Worm (Caenorhabditis elegans) whole organism, early embryonic: ENCODE data around the gene R12B2.13.
A peak's percentile ranks its signal among the peaks of the same experiment; 100 is the strongest.

Experiments used
- B0310.2 ChIP-seq: sonication (generic microtip); optimal IDR thresholded peaks from 2 replicates; lab custom pipeline; 2016; ENCODE audit warnings: mild to moderate bottlenecking, missing genetic modification characterization, missing compliant biosample characterization
- F13C5.2 ChIP-seq: sonication (generic microtip); optimal IDR thresholded peaks from 2 replicates; lab custom pipeline; 2017; ENCODE audit warnings: mild to moderate bottlenecking, missing genetic modification characterization, inconsistent platforms, missing compliant biosample characterization
- aly-1 ChIP-seq: sonication (generic microtip); optimal IDR thresholded peaks from 2 replicates; lab custom pipeline; 2016; ENCODE audit warnings: missing genetic modification characterization, missing compliant biosample characterization
- ama-1 ChIP-seq: fragments of 150-350 bp; optimal IDR thresholded peaks from 2 replicates; lab custom pipeline; 2014
- ceh-13 ChIP-seq: fragments of 200-800 bp; sonication (Bioruptor generic); optimal IDR thresholded peaks from 2 replicates; lab custom pipeline; 2018; ENCODE audit warnings: mild to moderate bottlenecking, missing genetic modification characterization, missing compliant biosample characterization
- ceh-36 ChIP-seq: sonication (generic microtip); optimal IDR thresholded peaks from 2 replicates; lab custom pipeline; 2016; ENCODE audit warnings: missing genetic modification characterization, inconsistent platforms, missing compliant biosample characterization
- ets-7 ChIP-seq: sonication (generic microtip); optimal IDR thresholded peaks from 2 replicates; lab custom pipeline; 2016; ENCODE audit warnings: missing genotype, missing genetic modification characterization, missing compliant biosample characterization
- flt-1 ChIP-seq: fragments of 200-800 bp; sonication (Bioruptor generic); IDR thresholded peaks from 2 replicates; pipeline ENCODE4 v1.3.6; 2022; ENCODE audit warnings: missing genetic modification characterization, missing compliant biosample characterization
- hmbx-1 ChIP-seq: sonication (generic microtip); optimal IDR thresholded peaks from 2 replicates; lab custom pipeline; 2016; ENCODE audit warnings: mild to moderate bottlenecking, missing genetic modification characterization, missing compliant biosample characterization
- hmg-4 ChIP-seq: fragments of 200-800 bp; sonication (Bioruptor generic); optimal IDR thresholded peaks from 2 replicates; lab custom pipeline; 2018; ENCODE audit warnings: mild to moderate bottlenecking, missing genetic modification characterization, missing compliant biosample characterization
- hnd-1 ChIP-seq: sonication (generic microtip); optimal IDR thresholded peaks from 2 replicates; lab custom pipeline; 2016; ENCODE audit warnings: missing genetic modification characterization, missing compliant biosample characterization
- pes-1 ChIP-seq: fragments of 200-800 bp; sonication (Bioruptor generic); IDR thresholded peaks from 2 replicates; pipeline ENCODE4 v1.3.6; 2022; ENCODE audit warnings: missing genetic modification reagents, missing genetic modification characterization, missing compliant biosample characterization
- scrt-1 ChIP-seq: fragments of 200-800 bp; sonication (Bioruptor generic); IDR thresholded peaks from 2 replicates; pipeline ENCODE4 v1.3.6; 2022; ENCODE audit warnings: missing genetic modification characterization, missing compliant biosample characterization
- sea-1 ChIP-seq: fragments of 200-800 bp; sonication (Bioruptor generic); conservative IDR thresholded peaks from 2 replicates; pipeline ENCODE4 v1.3.6; 2022; ENCODE audit warnings: missing genetic modification characterization, missing compliant biosample characterization
- tbx-11 ChIP-seq: fragments of 200-800 bp; sonication (Bioruptor generic); IDR thresholded peaks from 2 replicates; pipeline ENCODE4 v1.3.6; 2022; ENCODE audit warnings: missing genetic modification characterization, missing compliant biosample characterization
- tbx-37 ChIP-seq: fragments of 200-800 bp; sonication (Bioruptor generic); conservative IDR thresholded peaks from 2 replicates; pipeline ENCODE4 v1.3.6; 2022; ENCODE audit warnings: missing genetic modification reagents, missing genetic modification characterization, missing compliant biosample characterization
- tra-4 ChIP-seq: sonication (generic microtip); optimal IDR thresholded peaks from 2 replicates; lab custom pipeline; 2017; ENCODE audit warnings: missing genetic modification characterization, missing compliant biosample characterization

Gene R12B2.13

ce11 chrIII:5868401-5868800 is 35.1 kb upstream of the R12B2.13 start, which contains the start of gene eng-1:
TSS of gene eng-1 (minus strand) at chrIII:5868501.
- TF ChIP-seq ama-1 (lab: Kevin White, UChicago) (no peak), flt-1 (GFP tag; lab: Robert Waterston, UW) (no peak), hmg-4 (GFP tag; lab: Kevin White, UChicago) (no peak), ceh-36 (tag; lab: Kevin White, UChicago) (no peak), F13C5.2 (tag; lab: Kevin White, UChicago) (no peak), hmbx-1 (tag; lab: Kevin White, UChicago) (no peak), pes-1 (no peak), ets-7 (tag; lab: Kevin White, UChicago) (no peak), tbx-37 (GFP tag; lab: Robert Waterston, UW) (no peak), sea-1 (no peak), ceh-13 (GFP tag; lab: Kevin White, UChicago) (no peak), scrt-1 (no peak), tra-4 (no peak), B0310.2 (tag; lab: Kevin White, UChicago) (no peak), aly-1 (tag; lab: Kevin White, UChicago) (no peak), tbx-11 (no peak)

- TF ChIP-seq hnd-1 (tag; lab: Kevin White, UChicago), result no peak
- no peak for TF ChIP-seq sea-1
- no peak for TF ChIP-seq tbx-37 (GFP tag; lab: Robert Waterston, UW)
- TF ChIP-seq tra-4, result no peak
- TF ChIP-seq tbx-11, result no peak
- no peak for TF ChIP-seq scrt-1
- no peak for TF ChIP-seq pes-1
- no peak for TF ChIP-seq F13C5.2 (tag; lab: Kevin White, UChicago)
- no peak for TF ChIP-seq hmbx-1 (tag; lab: Kevin White, UChicago)
- no peak for TF ChIP-seq ama-1 (lab: Kevin White, UChicago)
- no peak for TF ChIP-seq flt-1 (GFP tag; lab: Robert Waterston, UW)
- no peak for TF ChIP-seq aly-1 (tag; lab: Kevin White, UChicago)
Measured at ce11 chrIII:5864270-5864669, 31.0 kb upstream of the R12B2.13 start, which contains the start of gene rabn-5. TSS of gene rabn-5 (plus strand) at chrIII:5864553.

- TF ChIP-seq tbx-37 (GFP tag; lab: Robert Waterston, UW) (no peak), flt-1 (GFP tag; lab: Robert Waterston, UW) (no peak), hnd-1 (tag; lab: Kevin White, UChicago) (no peak), ceh-13 (GFP tag; lab: Kevin White, UChicago) (no peak), ets-7 (tag; lab: Kevin White, UChicago) (no peak), ceh-36 (tag; lab: Kevin White, UChicago) (no peak), scrt-1 (no peak), F13C5.2 (tag; lab: Kevin White, UChicago) (no peak), tbx-11 (no peak), ama-1 (lab: Kevin White, UChicago) (no peak), tra-4 (no peak), hmg-4 (GFP tag; lab: Kevin White, UChicago) (no peak), B0310.2 (tag; lab: Kevin White, UChicago) (no peak)
Measured at ce11 chrIII:5863774-5864173, 30.5 kb upstream of the R12B2.13 start, which contains the start of gene dnpp-1. TSS of gene dnpp-1 (minus strand) at chrIII:5863803.

DNA sequence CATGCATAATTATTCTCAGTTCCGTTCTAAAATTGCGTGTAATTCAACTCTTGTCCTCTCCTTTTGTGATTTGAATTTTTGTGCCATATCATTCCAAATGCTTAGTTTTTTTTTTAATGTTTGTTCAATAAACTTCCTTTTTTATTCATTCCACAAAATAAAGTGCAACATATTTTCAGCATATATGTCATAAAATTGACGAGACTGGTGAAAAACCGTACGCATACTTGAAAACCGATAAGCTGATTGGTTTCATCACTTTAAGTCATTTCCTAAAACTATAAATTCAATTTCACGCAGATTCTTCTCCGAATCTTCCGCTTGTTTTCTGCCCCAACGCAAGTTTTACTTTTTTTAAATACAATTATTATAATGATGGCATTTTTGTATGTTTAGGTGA is 25.7 kb upstream of the R12B2.13 start, which contains the start of gene dpf-4:
Gene dpf-4 (plus strand): TSS at position 301 of the 400 bp plus-strand sequence.
- TF ChIP-seq ceh-13 (GFP tag; lab: Kevin White, UChicago) (no peak), hmg-4 (GFP tag; lab: Kevin White, UChicago) (no peak), sea-1 (no peak), aly-1 (tag; lab: Kevin White, UChicago) (no peak), scrt-1 (no peak), hmbx-1 (tag; lab: Kevin White, UChicago) (no peak), tbx-37 (GFP tag; lab: Robert Waterston, UW) (no peak), flt-1 (GFP tag; lab: Robert Waterston, UW) (no peak), tbx-11 (no peak), F13C5.2 (tag; lab: Kevin White, UChicago) (no peak), hnd-1 (tag; lab: Kevin White, UChicago) (no peak), B0310.2 (tag; lab: Kevin White, UChicago) (no peak), pes-1 (no peak)

DNA sequence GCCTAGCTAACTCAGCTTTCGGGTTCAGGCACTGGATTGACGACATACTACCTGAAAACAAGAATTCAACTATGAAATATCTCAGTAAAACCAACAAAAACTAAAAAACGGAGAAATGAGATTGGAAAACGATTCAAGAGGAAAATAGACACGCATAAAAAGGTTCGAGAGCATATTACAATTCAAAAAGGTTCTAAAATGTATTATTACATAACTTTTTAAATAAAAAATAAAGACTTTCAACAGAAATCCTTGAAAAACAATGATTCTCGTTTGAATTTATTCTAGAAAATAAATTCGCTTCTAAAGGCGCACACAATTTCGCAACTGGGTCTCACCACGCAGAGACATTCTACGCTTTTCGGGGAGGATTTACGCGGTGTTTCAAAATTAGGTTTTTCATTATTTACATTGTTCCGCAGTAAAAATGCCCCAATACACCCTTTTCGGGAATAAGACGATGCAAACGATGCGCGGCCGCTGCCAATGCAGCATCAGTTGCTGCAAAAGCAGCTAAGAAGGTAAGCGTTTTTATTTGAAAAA is 22.4 kb upstream of the R12B2.13 start, which contains the start of the genes cct-6 and alh-9:
Gene cct-6 (minus strand): TSS at position 51 of the 543 bp plus-strand sequence.
Gene alh-9 (plus strand): TSS at position 382 of the 543 bp plus-strand sequence.
- TF ChIP-seq aly-1 (tag; lab: Kevin White, UChicago) (no peak), F13C5.2 (tag; lab: Kevin White, UChicago) (peak; percentile 65), hmg-4 (GFP tag; lab: Kevin White, UChicago) (peak; percentile 3), B0310.2 (tag; lab: Kevin White, UChicago) (no peak)

DNA sequence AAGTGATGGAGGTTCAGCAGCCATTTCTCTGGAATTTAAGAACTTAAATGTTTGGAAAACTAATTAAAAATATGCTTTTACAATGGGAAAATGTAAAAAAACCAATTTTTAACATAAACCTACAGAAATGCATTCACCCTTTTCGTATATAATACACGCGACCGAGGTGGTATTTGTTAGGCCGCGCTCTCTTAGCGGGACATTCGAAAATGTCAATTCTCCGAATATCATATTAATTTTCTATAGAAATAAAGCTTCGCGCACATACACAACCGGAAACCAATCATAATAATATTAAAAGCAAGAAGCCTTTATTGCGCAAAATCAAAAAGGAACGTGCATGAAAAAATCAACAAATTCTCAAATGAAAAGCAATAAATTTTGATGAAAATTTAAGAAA is 20.0 kb upstream of the R12B2.13 start, which contains the start of gene ddx-23:
Gene ddx-23 (minus strand): TSS at position 30 of the 400 bp plus-strand sequence.
- TF ChIP-seq B0310.2 (tag; lab: Kevin White, UChicago) (no peak), ama-1 (lab: Kevin White, UChicago) (no peak), F13C5.2 (tag; lab: Kevin White, UChicago) (no peak), ets-7 (tag; lab: Kevin White, UChicago) (no peak), pes-1 (no peak), ceh-36 (tag; lab: Kevin White, UChicago) (no peak), aly-1 (tag; lab: Kevin White, UChicago) (no peak), hnd-1 (tag; lab: Kevin White, UChicago) (no peak), tbx-11 (no peak), sea-1 (no peak)

- TF ChIP-seq flt-1 (GFP tag; lab: Robert Waterston, UW) (no peak), hnd-1 (tag; lab: Kevin White, UChicago) (no peak), tbx-11 (no peak), hmbx-1 (tag; lab: Kevin White, UChicago) (no peak), pes-1 (no peak), ceh-13 (GFP tag; lab: Kevin White, UChicago) (no peak), scrt-1 (no peak), sea-1 (no peak), aly-1 (tag; lab: Kevin White, UChicago) (no peak), hmg-4 (GFP tag; lab: Kevin White, UChicago) (no peak), F13C5.2 (tag; lab: Kevin White, UChicago) (no peak)
Measured at ce11 chrIII:5846412-5846811, 13.1 kb upstream of the R12B2.13 start.
